Worm (Caenorhabditis elegans) whole organism, L1 larva: ENCODE data around the gene dmd-9.

ENCODE experiments used
- C04F5.9 ChIP-seq: sonication (generic microtip); optimal IDR thresholded peaks from 2 replicates; lab custom pipeline; 2016; ENCODE audit warnings: missing genetic modification characterization, missing compliant biosample characterization
- C34B4.2 ChIP-seq: sonication (generic microtip); optimal IDR thresholded peaks from 2 replicates; lab custom pipeline; 2017; ENCODE audit warnings: mild to moderate bottlenecking, missing genetic modification characterization, missing compliant biosample characterization
- aha-1 ChIP-seq: fragments of 150-350 bp; optimal IDR thresholded peaks from 2 replicates; lab custom pipeline; 2014; ENCODE audit warnings: missing biosample characterization, missing genetic modification characterization
- aly-2 ChIP-seq: fragments of 150-350 bp; optimal IDR thresholded peaks from 2 replicates; lab custom pipeline; 2014; ENCODE audit warnings: missing biosample characterization, missing genetic modification characterization
- ama-1 ChIP-seq: fragments of 150-350 bp; optimal IDR thresholded peaks from 2 replicates; lab custom pipeline; 2014
- ceh-63 ChIP-seq: fragments of 200-800 bp; sonication (Bioruptor generic); optimal IDR thresholded peaks from 2 replicates; lab custom pipeline; 2018; ENCODE audit warnings: mild to moderate bottlenecking, missing genetic modification characterization, missing compliant biosample characterization
- ceh-82 ChIP-seq, 3 experiments: fragments of 150-350 bp in 1 of 3; sonication (generic microtip) in 2 of 3; optimal IDR thresholded peaks; 2 replicates each; lab custom pipeline; 2014 to 2017; ENCODE audit warnings: missing biosample characterization in 3 of 3, missing genetic modification characterization in 3 of 3
- ces-1 ChIP-seq: fragments of 150-350 bp; optimal IDR thresholded peaks from 2 replicates; lab custom pipeline; 2014; ENCODE audit warnings: missing biosample characterization, missing genetic modification reagents, missing genetic modification characterization
- dsc-1 ChIP-seq: sonication (generic microtip); optimal IDR thresholded peaks from 2 replicates; lab custom pipeline; 2016; ENCODE audit warnings: mild to moderate bottlenecking, missing genetic modification characterization, missing compliant biosample characterization
- efl-1 ChIP-seq, 4 experiments: fragments of 150-350 bp; optimal IDR thresholded peaks in 3 of 4; peaks in 1 of 4; 1 replicate in 1 of 4; 2 replicates in 3 of 4; lab custom pipeline; 2014; ENCODE audit warnings: missing biosample characterization in 2 of 4, missing genetic modification characterization in 2 of 4, missing genetic modification reagents in 2 of 4
- egl-27 ChIP-seq, 2 experiments: fragments of 150-350 bp in 1 of 2; sonication (generic microtip); optimal IDR thresholded peaks; 3 replicates each; lab custom pipeline; 2017 to 2018; ENCODE audit warnings: missing biosample characterization in 2 of 2, missing genetic modification characterization in 2 of 2, missing genetic modification reagents in 2 of 2
- elt-2 ChIP-seq: sonication (generic microtip); optimal IDR thresholded peaks from 2 replicates; lab custom pipeline; 2016; ENCODE audit warnings: missing genetic modification characterization, mild to moderate bottlenecking, inconsistent platforms, missing compliant biosample characterization, missing genetic modification reagents
- fkh-10 ChIP-seq: sonication (generic microtip); optimal IDR thresholded peaks from 2 replicates; lab custom pipeline; 2017; ENCODE audit warnings: missing biosample characterization, missing genetic modification reagents, missing genetic modification characterization
- fkh-4 ChIP-seq: sonication (generic microtip); optimal IDR thresholded peaks from 2 replicates; lab custom pipeline; 2016; ENCODE audit warnings: missing compliant biosample characterization, missing genetic modification characterization, borderline replicate concordance
- hlh-4 ChIP-seq: sonication (generic microtip); optimal IDR thresholded peaks from 2 replicates; lab custom pipeline; 2016; ENCODE audit warnings: mild to moderate bottlenecking, missing genetic modification characterization, missing compliant biosample characterization
- irx-1 ChIP-seq: sonication (generic microtip); optimal IDR thresholded peaks from 2 replicates; lab custom pipeline; 2016; ENCODE audit warnings: missing genetic modification characterization, missing compliant biosample characterization
- lin-14 ChIP-seq: fragments of 200-800 bp; sonication (Bioruptor generic); optimal IDR thresholded peaks from 2 replicates; lab custom pipeline; 2018; ENCODE audit warnings: mild to moderate bottlenecking, missing genetic modification characterization, moderate library complexity, missing compliant biosample characterization
- lin-15B ChIP-seq: fragments of 150-350 bp; sonication (generic microtip); optimal IDR thresholded peaks from 3 replicates; lab custom pipeline; 2014; ENCODE audit warnings: missing biosample characterization, missing genetic modification characterization
- lin-39 ChIP-seq: fragments of 150-350 bp; optimal IDR thresholded peaks from 2 replicates; lab custom pipeline; 2014; ENCODE audit warnings: missing biosample characterization, missing genetic modification reagents, missing genetic modification characterization
- mef-2 ChIP-seq: fragments of 150-350 bp; optimal IDR thresholded peaks from 2 replicates; lab custom pipeline; 2014; ENCODE audit warnings: missing biosample characterization, missing genetic modification characterization
- nhr-11 ChIP-seq: fragments of 150-350 bp; optimal IDR thresholded peaks from 2 replicates; lab custom pipeline; 2014; ENCODE audit warnings: missing biosample characterization, missing genetic modification characterization
- nhr-47 ChIP-seq: sonication (generic microtip); optimal IDR thresholded peaks from 2 replicates; lab custom pipeline; 2016; ENCODE audit warnings: mild to moderate bottlenecking, missing genetic modification characterization, moderate library complexity, missing compliant biosample characterization
- nhr-77 ChIP-seq: fragments of 150-350 bp; optimal IDR thresholded peaks from 2 replicates; lab custom pipeline; 2014; ENCODE audit warnings: missing biosample characterization, missing genetic modification characterization
- nhr-85 ChIP-seq: sonication (generic microtip); peaks from one replicate; lab custom pipeline; 2016; ENCODE audit warnings: missing genetic modification characterization, inconsistent platforms, missing compliant biosample characterization
- nhr-90 ChIP-seq: sonication (generic microtip); optimal IDR thresholded peaks from 2 replicates; lab custom pipeline; 2016; ENCODE audit warnings: mild to moderate bottlenecking, missing genetic modification characterization, missing compliant biosample characterization; ENCODE audit not compliant: poor library complexity
- pag-3 ChIP-seq: sonication (generic microtip); optimal IDR thresholded peaks from 2 replicates; lab custom pipeline; 2017; ENCODE audit warnings: missing genetic modification characterization, mild to moderate bottlenecking, missing compliant biosample characterization, antibody characterized with exemption, borderline replicate concordance; ENCODE audit not compliant: insufficient read depth
- pax-3 ChIP-seq: fragments of 200-800 bp; sonication (Bioruptor generic); optimal IDR thresholded peaks from 2 replicates; lab custom pipeline; 2018; ENCODE audit warnings: mild to moderate bottlenecking, missing genetic modification characterization, moderate library complexity, missing compliant biosample characterization
- rnt-1 ChIP-seq: sonication (generic microtip); optimal IDR thresholded peaks from 2 replicates; lab custom pipeline; 2016; ENCODE audit warnings: mild to moderate bottlenecking, missing genetic modification characterization, moderate library complexity, missing compliant biosample characterization
- sptf-1 ChIP-seq: fragments of 150-350 bp; optimal IDR thresholded peaks from 2 replicates; lab custom pipeline; 2014; ENCODE audit warnings: missing biosample characterization, missing genetic modification characterization
- sup-37 ChIP-seq: fragments of 200-800 bp; sonication (Bioruptor generic); optimal IDR thresholded peaks from 2 replicates; lab custom pipeline; 2018; ENCODE audit warnings: mild to moderate bottlenecking, missing genetic modification characterization, missing compliant biosample characterization
- swsn-7 ChIP-seq: sonication (generic microtip); optimal IDR thresholded peaks from 2 replicates; lab custom pipeline; 2016; ENCODE audit warnings: missing genetic modification characterization, missing compliant biosample characterization
- tlp-1 ChIP-seq: fragments of 150-350 bp; optimal IDR thresholded peaks from 2 replicates; lab custom pipeline; 2014; ENCODE audit warnings: missing biosample characterization, missing genetic modification characterization
- unc-130 ChIP-seq: fragments of 150-350 bp; optimal IDR thresholded peaks from 2 replicates; lab custom pipeline; 2017; ENCODE audit warnings: missing biosample characterization, missing genetic modification characterization, inconsistent platforms
- unc-62 ChIP-seq: fragments of 150-350 bp; optimal IDR thresholded peaks from 2 replicates; lab custom pipeline; 2014; ENCODE audit warnings: missing biosample characterization, missing genetic modification reagents, missing genetic modification characterization
- unc-86 ChIP-seq: sonication (generic microtip); optimal IDR thresholded peaks from 2 replicates; lab custom pipeline; 2016; ENCODE audit warnings: missing genetic modification characterization, missing compliant biosample characterization
- zag-1 ChIP-seq: fragments of 150-350 bp; optimal IDR thresholded peaks from 2 replicates; lab custom pipeline; 2014; ENCODE audit warnings: missing biosample characterization, missing genetic modification characterization
- ztf-4 ChIP-seq: fragments of 150-350 bp; optimal IDR thresholded peaks from 2 replicates; lab custom pipeline; 2014; ENCODE audit warnings: missing biosample characterization, missing genetic modification characterization

dmd-9 gene

ce11 chrIV:3271342-3271741 lies 17.0 kb upstream of the dmd-9 start:
- no peak for TF ChIP-seq pax-3
- TF ChIP-seq sup-37 (GFP tag; lab: Kevin White, UChicago): no peak
- TF ChIP-seq unc-130 (tag; lab: Kevin White, UChicago): no peak
- no peak for TF ChIP-seq aha-1 (tag; lab: Kevin White, UChicago)
- TF ChIP-seq unc-62 (GFP tag; lab: Kevin White, UChicago): no peak
- TF ChIP-seq unc-86 (tag; lab: Kevin White, UChicago): no peak
- TF ChIP-seq lin-15B (tag; lab: Kevin White, UChicago): no peak
- TF ChIP-seq egl-27 (tag; optimal IDR thresholded peaks at IDR 0.05; lab: Kevin White, UChicago): no peak
- TF ChIP-seq mef-2: no peak
- no peak for TF ChIP-seq sptf-1 (tag; lab: Kevin White, UChicago)
- no peak for TF ChIP-seq rnt-1 (tag; lab: Kevin White, UChicago)
- no peak for TF ChIP-seq tlp-1 (tag; lab: Kevin White, UChicago)
- TF ChIP-seq, all 84 proteins: peak for 0

ce11 chrIV:3267581-3267980 lies 13.2 kb upstream of the dmd-9 start, which contains the start of gene clec-173:
clec-173 (minus strand) TSS chrIV:3267681.
- no peak for TF ChIP-seq aly-2 (tag; lab: Kevin White, UChicago)
- TF ChIP-seq irx-1: no peak
- TF ChIP-seq ztf-4: no peak
- no peak for TF ChIP-seq pag-3 (tag; lab: Kevin White, UChicago)
- no peak for TF ChIP-seq swsn-7 (tag; lab: Kevin White, UChicago)
- TF ChIP-seq, all 84 proteins: peak for 0

ce11 chrIV:3266841-3267240 lies 12.5 kb upstream of the dmd-9 start:
- no peak for TF ChIP-seq mef-2
- no peak for TF ChIP-seq nhr-47
- TF ChIP-seq ceh-63 (GFP tag; lab: Kevin White, UChicago): no peak
- TF ChIP-seq C34B4.2 (tag; lab: Kevin White, UChicago): no peak

- TF ChIP-seq irx-1 (no peak), ces-1 (no peak), unc-130 (tag; lab: Kevin White, UChicago) (no peak), nhr-77 (no peak), lin-14 (GFP tag; lab: Kevin White, UChicago) (no peak), nhr-85 (no peak), rnt-1 (tag; lab: Kevin White, UChicago) (no peak), fkh-10 (GFP tag; lab: Kevin White, UChicago) (no peak), C04F5.9 (tag; lab: Kevin White, UChicago) (no peak), zag-1 (tag; lab: Kevin White, UChicago) (no peak), hlh-4 (tag; lab: Kevin White, UChicago) (no peak), unc-62 (GFP tag; lab: Kevin White, UChicago) (no peak)
- TF ChIP-seq, all 84 proteins: peak for 0
Observed at ce11 chrIV:3265657-3266056, 11.3 kb upstream of the dmd-9 start, which contains the start of gene T26C12.2. T26C12.2 (minus strand) TSS chrIV:3265757.

ce11 chrIV:3261761-3262160 lies 7.4 kb upstream of the dmd-9 start:
- TF ChIP-seq nhr-11 (tag; lab: Kevin White, UChicago) (no peak), lin-39 (tag; lab: Kevin White, UChicago) (no peak), ceh-82 (tag; optimal IDR thresholded peaks at IDR 0.05; lab: Kevin White, UChicago) (no peak), pax-3 (no peak), efl-1 (optimal IDR thresholded peaks at IDR 0.05; lab: Kevin White, UChicago) (no peak), efl-1 (GFP tag; optimal IDR thresholded peaks at IDR 0.05 in 1 of 2; lab: Kevin White, UChicago) (no peak), elt-2 (tag; lab: Kevin White, UChicago) (no peak), ama-1 (lab: Kevin White, UChicago) (no peak), dsc-1 (tag; lab: Kevin White, UChicago) (no peak), nhr-90 (no peak), fkh-4 (no peak), hlh-4 (tag; lab: Kevin White, UChicago) (no peak)
